Worm (Caenorhabditis elegans): ENCODE measurements around the gene msp-65.
A peak's percentile ranks its signal among the peaks of the same experiment; 100 is the strongest.
"Not testable (repeated sequence)": the region's sequence is repeated elsewhere in the genome, so short reads cannot be mapped to it uniquely, and the experiment has no call there.

The msp-65 gene

ce11 chrIV:5350480-5351193 lies 34.3 kb downstream of the msp-65 start, which contains the start of gene gba-4:
Gene gba-4 (minus strand): TSS chrIV:5350897.
- TF ChIP-seq hlh-6 (tag; optimal IDR thresholded peaks at IDR 0.05); hlh-30 (tag; optimal IDR thresholded peaks at IDR 0.05; ENCODE audit: insufficient read depth); syd-9 (tag; optimal IDR thresholded peaks at IDR 0.05): not testable (repeated sequence)

ce11 chrIV:5353364-5353763 lies 37.0 kb downstream of the msp-65 start, which contains the start of gene Y4C6B.7:
Gene Y4C6B.7 (minus strand): TSS chrIV:5353464.
- TF ChIP-seq sox-4 (tag; optimal IDR thresholded peaks at IDR 0.05) (no peak), ahr-1 (tag; optimal IDR thresholded peaks at IDR 0.05) (no peak), tbx-2 (tag; optimal IDR thresholded peaks at IDR 0.05) (no peak), ref-2 (tag; optimal IDR thresholded peaks at IDR 0.05) (no peak), ceh-2 (tag; optimal IDR thresholded peaks at IDR 0.05) (no peak), sdc-2 (tag; optimal IDR thresholded peaks at IDR 0.05) (no peak)

- TF ChIP-seq ttx-3 (tag; optimal IDR thresholded peaks at IDR 0.05) (peak; percentile 24), odd-2 (tag; optimal IDR thresholded peaks at IDR 0.05) (no peak), nhr-11 (tag; optimal IDR thresholded peaks at IDR 0.05) (no peak), tbx-2 (tag; optimal IDR thresholded peaks at IDR 0.05) (peak; percentile 17)
Observed at ce11 chrIV:5354124-5354523, 37.8 kb downstream of the msp-65 start, which contains the start of gene Y4C6B.1. Gene Y4C6B.1 (plus strand): TSS chrIV:5354488.

ce11 chrIV:5354564-5354963 lies 38.2 kb downstream of the msp-65 start:
- TF ChIP-seq lim-6 (tag; optimal IDR thresholded peaks at IDR 0.05) (no peak), ceh-14 (tag; optimal IDR thresholded peaks at IDR 0.05) (no peak), pha-4 (tag; optimal IDR thresholded peaks at IDR 0.05) (no peak), Y22D7AL.16 (tag; optimal IDR thresholded peaks at IDR 0.05) (no peak), C08G9.2 (tag; optimal IDR thresholded peaks at IDR 0.05) (no peak), T23F11.4 (GFP tag; optimal IDR thresholded peaks at IDR 0.05) (no peak), ceh-18 (tag; optimal IDR thresholded peaks at IDR 0.05) (no peak), odd-2 (tag; optimal IDR thresholded peaks at IDR 0.05) (no peak), hlh-13 (GFP tag; optimal IDR thresholded peaks at IDR 0.05) (no peak), npax-4 (tag; optimal IDR thresholded peaks at IDR 0.05) (no peak), unc-3 (GFP tag; conservative IDR thresholded peaks at IDR 0.05) (no peak), unc-3 (tag; optimal IDR thresholded peaks at IDR 0.05) (no peak), tbx-2 (tag; optimal IDR thresholded peaks at IDR 0.05) (no peak), rnt-1 (tag; optimal IDR thresholded peaks at IDR 0.05) (no peak), pat-9 (tag; optimal IDR thresholded peaks at IDR 0.05) (no peak)

- TF ChIP-seq pqm-1 (tag; optimal IDR thresholded peaks at IDR 0.05) (no peak), ceh-48 (tag; optimal IDR thresholded peaks at IDR 0.05) (no peak), pat-9 (tag; optimal IDR thresholded peaks at IDR 0.05) (no peak), nfya-1 (tag; optimal IDR thresholded peaks at IDR 0.05) (peak; percentile 75), dve-1 (tag; optimal IDR thresholded peaks at IDR 0.05) (no peak)
Observed at ce11 chrIV:5360533-5360932, 44.2 kb downstream of the msp-65 start, which contains the start of gene F41H10.5. Gene F41H10.5 (plus strand): TSS chrIV:5360907.

- TF ChIP-seq hlh-30 (tag; optimal IDR thresholded peaks at IDR 0.05; ENCODE audit: insufficient read depth) (peak; percentile 82), C08G9.2 (tag; optimal IDR thresholded peaks at IDR 0.05) (peak; percentile 88), ceh-9 (tag; optimal IDR thresholded peaks at IDR 0.05) (no peak), eyg-1 (tag; optimal IDR thresholded peaks at IDR 0.05) (no peak), ref-2 (tag; optimal IDR thresholded peaks at IDR 0.05) (peak; percentile 24), elt-2 (tag; optimal IDR thresholded peaks at IDR 0.05) (peak; percentile 37), dve-1 (tag; optimal IDR thresholded peaks at IDR 0.05) (no peak), odd-2 (tag; optimal IDR thresholded peaks at IDR 0.05) (no peak), nfya-1 (tag; optimal IDR thresholded peaks at IDR 0.05) (peak; percentile 33), ceh-45 (GFP tag; IDR thresholded peaks at IDR 0.05) (no peak), unc-55 (GFP tag; optimal IDR thresholded peaks at IDR 0.05) (no peak), gmeb-2 (tag; optimal IDR thresholded peaks at IDR 0.05) (no peak), pax-1 (tag; optimal IDR thresholded peaks at IDR 0.05) (peak; percentile 65), ceh-14 (tag; optimal IDR thresholded peaks at IDR 0.05) (no peak), zip-5 (tag; optimal IDR thresholded peaks at IDR 0.05) (peak; percentile 23), F13H6.1 (tag; optimal IDR thresholded peaks at IDR 0.05) (no peak), tbx-2 (tag; optimal IDR thresholded peaks at IDR 0.05) (peak; percentile 73), ceh-2 (tag; optimal IDR thresholded peaks at IDR 0.05) (peak; percentile 69), fkh-10 (GFP tag; optimal IDR thresholded peaks at IDR 0.05) (no peak), ets-4 (tag; optimal IDR thresholded peaks at IDR 0.05) (peak; percentile 51), pqm-1 (tag; optimal IDR thresholded peaks at IDR 0.05) (no peak), unc-3 (GFP tag; conservative IDR thresholded peaks at IDR 0.05) (no peak), unc-3 (tag; optimal IDR thresholded peaks at IDR 0.05) (no peak), rnt-1 (tag; optimal IDR thresholded peaks at IDR 0.05) (peak; percentile 49)
Observed at ce11 chrIV:5364135-5364609, 47.8 kb downstream of the msp-65 start, which contains the start of the genes hda-6 and F41H10.4. Gene hda-6 (minus strand): TSS chrIV:5364306. Gene F41H10.4 (plus strand): TSS chrIV:5364559.
